Worm (Caenorhabditis elegans) whole organism, midembryonic: ENCODE results near the gene lmp-1.

ENCODE experiments used
- ref-1 ChIP-seq: fragments of 200-800 bp; sonication (Bioruptor generic); conservative IDR thresholded peaks from 2 replicates; pipeline ENCODE4 v1.3.6; 2022; ENCODE audit warnings: missing genetic modification reagents, missing genetic modification characterization, missing compliant biosample characterization
- ztf-29 ChIP-seq: fragments of 200-800 bp; sonication (Bioruptor generic); IDR thresholded peaks from 2 replicates; pipeline ENCODE4 v1.3.6; 2022; ENCODE audit warnings: missing genetic modification reagents, missing genetic modification characterization, missing compliant biosample characterization

DNA sequence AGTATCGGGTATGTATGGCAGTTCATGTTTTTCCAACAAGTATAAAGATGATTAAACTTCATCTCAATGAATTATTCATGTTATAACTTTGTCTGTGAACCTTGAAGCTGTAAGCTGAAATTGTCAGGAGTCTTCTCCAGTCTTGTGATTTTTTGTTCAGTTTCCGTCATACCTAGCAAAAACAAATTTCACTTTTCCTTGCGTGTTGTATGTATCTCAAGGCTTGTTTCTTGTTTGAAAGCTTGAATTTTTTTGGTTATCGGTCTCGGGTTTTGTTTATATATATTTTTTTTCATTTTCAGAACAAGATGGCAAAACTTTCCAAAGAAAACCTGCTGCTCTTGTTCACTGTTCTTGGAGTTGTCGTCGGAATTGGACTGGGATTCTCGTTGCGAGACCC lies 25.6 kb upstream of the lmp-1 start, which contains the start of gene glt-4:
- TF ChIP-seq ref-1 (GFP tag; lab: Robert Waterston, UW) (no peak), ztf-29 (GFP tag; lab: Robert Waterston, UW) (no peak)
